Worm (Caenorhabditis elegans) whole organism, L4/young adult: ENCODE data around the gene npr-25.

ENCODE experiments used
- W03F9.2 ChIP-seq: fragments of 150-350 bp; optimal IDR thresholded peaks from 2 replicates; lab custom pipeline; 2014; ENCODE audit warnings: missing biosample characterization, missing genetic modification characterization
- dao-5 ChIP-seq: sonication (generic microtip); optimal IDR thresholded peaks from 2 replicates; lab custom pipeline; 2016; ENCODE audit warnings: missing genotype, missing genetic modification characterization, moderate library complexity, missing compliant biosample characterization
- him-1 ChIP-seq: sonication (generic microtip); optimal IDR thresholded peaks from 2 replicates; lab custom pipeline; 2016; ENCODE audit warnings: missing genotype, missing genetic modification reagents, missing genetic modification characterization, missing compliant biosample characterization

DNA sequence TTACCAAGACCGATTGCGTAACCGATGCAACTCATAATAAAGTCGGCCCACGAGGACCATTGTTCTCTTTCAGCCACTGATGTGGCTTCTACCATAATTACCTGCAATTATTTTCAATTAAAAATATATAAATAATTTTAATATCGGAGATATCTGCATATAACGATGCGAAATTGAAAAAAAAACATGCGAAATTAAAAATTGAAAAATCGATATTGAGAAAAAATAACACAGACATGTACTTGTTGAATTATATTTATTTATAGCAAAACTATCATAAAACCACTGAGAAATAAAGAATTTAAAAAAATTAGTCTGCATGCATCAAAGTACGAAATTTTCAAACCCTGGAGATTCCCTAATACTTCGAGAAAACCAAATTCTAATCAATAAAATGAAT lies 44.4 kb downstream of the npr-25 start, which contains the start of gene snf-11:
- TF ChIP-seq dao-5 (no peak), W03F9.2 (tag; lab: Kevin White, UChicago) (no peak), him-1 (no peak)
